Worm (Caenorhabditis elegans) whole organism, L4/young adult: ENCODE measurements around the gene clk-2.

Experiments
- W03F9.2 ChIP-seq: fragments of 150-350 bp; optimal IDR thresholded peaks from 2 replicates; lab custom pipeline; 2014; ENCODE audit warnings: missing biosample characterization, missing genetic modification characterization
- him-1 ChIP-seq: sonication (generic microtip); optimal IDR thresholded peaks from 2 replicates; lab custom pipeline; 2016; ENCODE audit warnings: missing genotype, missing genetic modification reagents, missing genetic modification characterization, missing compliant biosample characterization

DNA sequence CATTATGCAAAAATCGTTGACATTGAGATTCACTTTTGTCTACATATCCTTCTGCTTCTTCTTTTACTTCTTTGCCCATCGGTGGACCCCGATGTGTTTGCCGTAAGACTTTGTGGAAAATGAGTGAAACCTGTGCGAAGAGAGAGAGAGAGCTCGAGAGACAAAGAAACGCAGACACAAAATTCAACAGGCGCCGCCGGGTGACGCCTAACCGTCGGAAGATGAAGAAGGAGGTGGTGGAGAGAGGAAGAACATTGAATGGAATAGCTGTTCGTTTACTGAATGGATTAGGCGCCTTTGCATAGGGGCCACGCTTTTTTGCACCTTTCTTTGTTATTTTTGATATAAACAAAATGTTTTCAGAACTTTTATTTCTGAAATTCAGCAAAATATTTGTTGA lies 11.3 kb downstream of the clk-2 start:
- TF ChIP-seq him-1 (no peak), W03F9.2 (tag; lab: Kevin White, UChicago) (no peak)
